Worm (Caenorhabditis elegans) whole organism, mixed stage, embryonic: ENCODE data around the gene osm-6.

Experiments used
- M03D4.4 ChIP-seq: sonication (generic microtip); optimal IDR thresholded peaks from 2 replicates; lab custom pipeline; 2017; ENCODE audit warnings: mild to moderate bottlenecking, missing genetic modification characterization, missing compliant biosample characterization
- blmp-1 ChIP-seq: fragments of 150-350 bp; optimal IDR thresholded peaks from 2 replicates; lab custom pipeline; 2014; ENCODE audit warnings: missing biosample characterization, missing genetic modification characterization
- ceh-43 ChIP-seq: fragments of 200-800 bp; sonication (Bioruptor generic); optimal IDR thresholded peaks from 2 replicates; lab custom pipeline; 2018; ENCODE audit warnings: mild to moderate bottlenecking, missing genetic modification characterization, moderate library complexity, missing compliant biosample characterization
- ceh-83 ChIP-seq: fragments of 200-800 bp; sonication (Bioruptor generic); optimal IDR thresholded peaks from 2 replicates; lab custom pipeline; 2018; ENCODE audit warnings: mild to moderate bottlenecking, missing genetic modification characterization, missing compliant biosample characterization
- cnd-1 ChIP-seq: fragments of 200-800 bp; sonication (Bioruptor generic); optimal IDR thresholded peaks from 2 replicates; lab custom pipeline; 2018; ENCODE audit warnings: mild to moderate bottlenecking, missing genetic modification characterization, missing compliant biosample characterization
- elt-1 ChIP-seq: sonication (generic microtip); optimal IDR thresholded peaks from 2 replicates; lab custom pipeline; 2017; ENCODE audit warnings: missing genetic modification characterization, mild to moderate bottlenecking, missing compliant biosample characterization, antibody characterized with exemption, moderate library complexity, borderline replicate concordance; ENCODE audit not compliant: insufficient read depth
- ham-2 ChIP-seq: fragments of 200-800 bp; sonication (Bioruptor generic); optimal IDR thresholded peaks from 2 replicates; lab custom pipeline; 2018; ENCODE audit warnings: mild to moderate bottlenecking, missing genetic modification characterization, missing compliant biosample characterization
- hlh-1 ChIP-seq: fragments of 150-350 bp; optimal IDR thresholded peaks from 2 replicates; lab custom pipeline; 2014; ENCODE audit warnings: missing biosample characterization, missing genetic modification reagents, missing genetic modification characterization
- lin-13 ChIP-seq: fragments of 150-350 bp; optimal IDR thresholded peaks from 2 replicates; lab custom pipeline; 2014; ENCODE audit warnings: missing biosample characterization, missing genetic modification characterization
- lin-32 ChIP-seq: fragments of 200-800 bp; sonication (Bioruptor generic); optimal IDR thresholded peaks from 2 replicates; lab custom pipeline; 2018; ENCODE audit warnings: mild to moderate bottlenecking, missing genetic modification characterization, missing compliant biosample characterization
- lsy-2 ChIP-seq: fragments of 150-350 bp; optimal IDR thresholded peaks from 2 replicates; lab custom pipeline; 2014; ENCODE audit warnings: missing biosample characterization, missing genetic modification characterization
- mab-5 ChIP-seq: fragments of 150-350 bp; optimal IDR thresholded peaks from 2 replicates; lab custom pipeline; 2014; ENCODE audit warnings: missing biosample characterization, missing genetic modification characterization
- mep-1 ChIP-seq: fragments of 150-350 bp; optimal IDR thresholded peaks from 2 replicates; lab custom pipeline; 2017; ENCODE audit warnings: missing biosample characterization, missing genetic modification reagents, missing genetic modification characterization, inconsistent platforms
- mls-2 ChIP-seq: sonication (generic microtip); optimal IDR thresholded peaks from 2 replicates; lab custom pipeline; 2016; ENCODE audit warnings: mild to moderate bottlenecking, missing genetic modification characterization, moderate library complexity, missing compliant biosample characterization
- nhr-2 ChIP-seq: fragments of 150-350 bp; optimal IDR thresholded peaks from 2 replicates; lab custom pipeline; 2014; ENCODE audit warnings: missing biosample characterization, missing genetic modification characterization
- nhr-237 ChIP-seq: fragments of 150-350 bp; optimal IDR thresholded peaks from 2 replicates; lab custom pipeline; 2014; ENCODE audit warnings: missing biosample characterization, missing genetic modification characterization
- nhr-28 ChIP-seq: fragments of 150-350 bp; optimal IDR thresholded peaks from 2 replicates; lab custom pipeline; 2014; ENCODE audit warnings: missing biosample characterization, missing genetic modification characterization
- nhr-76 ChIP-seq: sonication (generic microtip); optimal IDR thresholded peaks from 2 replicates; lab custom pipeline; 2017; ENCODE audit warnings: missing biosample characterization, missing genetic modification characterization
- pha-4 ChIP-seq: fragments of 150-350 bp; optimal IDR thresholded peaks from 2 replicates; lab custom pipeline; 2018; ENCODE audit warnings: missing biosample characterization, missing genetic modification reagents, missing genetic modification characterization
- sem-2 ChIP-seq: fragments of 200-800 bp; sonication (Bioruptor generic); optimal IDR thresholded peaks from 2 replicates; lab custom pipeline; 2018; ENCODE audit warnings: mild to moderate bottlenecking, missing genetic modification characterization, missing compliant biosample characterization
- snpc-4 ChIP-seq: fragments of 150-350 bp; optimal IDR thresholded peaks from 2 replicates; lab custom pipeline; 2014; ENCODE audit warnings: missing biosample characterization, missing genetic modification characterization
- tbx-8 ChIP-seq: fragments of 200-800 bp; sonication (Bioruptor generic); optimal IDR thresholded peaks from 2 replicates; lab custom pipeline; 2018; ENCODE audit warnings: mild to moderate bottlenecking, missing genetic modification characterization, moderate library complexity, missing compliant biosample characterization
- unc-120 ChIP-seq: sonication (generic microtip); optimal IDR thresholded peaks from 2 replicates; lab custom pipeline; 2017; ENCODE audit warnings: missing genetic modification characterization, missing compliant biosample characterization; ENCODE audit not compliant: poor library complexity, severe bottlenecking
- unc-39 ChIP-seq: fragments of 150-350 bp; optimal IDR thresholded peaks from 2 replicates; lab custom pipeline; 2014; ENCODE audit warnings: missing biosample characterization, missing genetic modification characterization
- unc-62 ChIP-seq: fragments of 150-350 bp; optimal IDR thresholded peaks from 2 replicates; lab custom pipeline; 2014; ENCODE audit warnings: missing biosample characterization, missing genetic modification reagents, missing genetic modification characterization
- zip-8 ChIP-seq: fragments of 150-350 bp; optimal IDR thresholded peaks from 2 replicates; lab custom pipeline; 2014; ENCODE audit warnings: missing biosample characterization, missing genetic modification characterization
- ztf-11 ChIP-seq: fragments of 150-350 bp; optimal IDR thresholded peaks from 2 replicates; lab custom pipeline; 2014; ENCODE audit warnings: missing biosample characterization, missing genetic modification characterization

The osm-6 gene

DNA sequence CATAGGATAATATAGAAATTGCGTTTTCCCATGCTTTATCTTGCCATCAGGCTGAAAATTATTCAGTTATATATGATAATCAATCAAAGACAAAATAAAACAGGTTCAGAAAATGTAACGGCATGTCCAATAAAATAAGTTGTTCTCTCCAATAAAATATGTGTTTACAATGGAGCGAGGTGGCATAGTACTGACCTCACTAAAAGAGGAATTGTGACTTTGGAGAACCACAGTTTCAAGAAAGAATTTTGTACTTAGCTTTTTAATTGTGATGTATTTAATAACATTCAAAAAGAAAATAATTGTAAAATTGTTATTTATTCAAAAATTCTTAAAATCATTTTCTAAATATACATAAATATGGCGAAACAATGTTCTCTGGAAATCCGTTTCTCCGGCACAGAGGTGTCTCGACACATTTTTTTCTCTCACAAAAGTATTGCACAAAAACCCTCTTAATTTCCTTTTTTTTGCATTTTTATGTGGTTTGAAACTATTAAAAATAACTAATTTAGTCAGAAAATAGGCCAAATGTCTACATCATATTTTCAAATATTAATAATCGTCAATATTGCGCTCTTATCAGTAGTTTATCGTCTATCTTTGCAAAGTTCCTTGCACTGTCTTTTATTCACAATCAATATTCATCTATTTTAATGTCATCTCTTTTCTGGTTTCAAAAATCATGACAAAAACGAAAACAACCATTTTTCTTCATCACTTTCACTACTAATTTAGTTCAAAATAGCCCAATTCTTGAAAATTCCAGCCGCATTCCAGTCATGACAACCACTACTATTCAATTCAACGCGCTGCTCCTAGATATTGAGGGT is 6.2 kb upstream of the osm-6 start, which contains the start of the genes aman-2 and F58H1.3 (continued):
- TF ChIP-seq ceh-43 (GFP tag; lab: Kevin White, UChicago) (peak; percentile 21), unc-39 (tag; lab: Kevin White, UChicago) (no peak), hlh-1 (tag; lab: Kevin White, UChicago) (no peak), nhr-28 (tag; lab: Kevin White, UChicago) (no peak), elt-1 (tag; lab: Kevin White, UChicago) (no peak), ceh-83 (no peak)

DNA sequence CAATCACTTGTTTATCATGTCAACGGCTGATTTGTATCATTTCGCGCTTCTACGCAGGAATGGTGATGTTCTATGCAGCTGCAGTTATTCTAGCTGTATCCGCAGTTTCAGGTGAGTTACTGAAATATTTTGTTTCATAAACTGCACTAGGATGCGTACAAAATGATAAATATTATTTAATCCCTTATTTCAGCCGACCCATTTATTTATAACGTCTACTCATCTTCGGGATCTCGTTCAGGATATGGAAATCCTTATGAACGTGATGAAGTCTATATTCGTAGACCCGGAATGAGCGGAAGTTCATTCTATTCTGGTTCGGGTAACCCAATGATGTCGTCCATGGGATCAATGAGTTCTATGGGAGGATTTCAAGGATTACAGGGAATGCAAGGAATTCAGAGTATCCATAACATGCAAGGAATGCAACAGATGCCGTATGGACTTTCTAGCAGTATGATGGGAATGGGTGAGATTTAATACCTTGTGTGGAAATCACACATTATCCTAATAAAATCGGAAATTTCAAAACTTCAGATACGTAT is 1.9 kb upstream of the osm-6 start, which contains the start of gene F58H1.2:
Gene F58H1.2, plus strand, starts transcription at position 51 of the 545 bp plus-strand sequence.
- TF ChIP-seq pha-4 (tag; lab: Kevin White, UChicago) (no peak), ceh-43 (GFP tag; lab: Kevin White, UChicago) (no peak), mab-5 (no peak), nhr-237 (tag; lab: Kevin White, UChicago) (no peak), blmp-1 (tag; lab: Kevin White, UChicago) (no peak), nhr-76 (no peak)
- TF ChIP-seq, all 35 proteins: peak for 0

DNA sequence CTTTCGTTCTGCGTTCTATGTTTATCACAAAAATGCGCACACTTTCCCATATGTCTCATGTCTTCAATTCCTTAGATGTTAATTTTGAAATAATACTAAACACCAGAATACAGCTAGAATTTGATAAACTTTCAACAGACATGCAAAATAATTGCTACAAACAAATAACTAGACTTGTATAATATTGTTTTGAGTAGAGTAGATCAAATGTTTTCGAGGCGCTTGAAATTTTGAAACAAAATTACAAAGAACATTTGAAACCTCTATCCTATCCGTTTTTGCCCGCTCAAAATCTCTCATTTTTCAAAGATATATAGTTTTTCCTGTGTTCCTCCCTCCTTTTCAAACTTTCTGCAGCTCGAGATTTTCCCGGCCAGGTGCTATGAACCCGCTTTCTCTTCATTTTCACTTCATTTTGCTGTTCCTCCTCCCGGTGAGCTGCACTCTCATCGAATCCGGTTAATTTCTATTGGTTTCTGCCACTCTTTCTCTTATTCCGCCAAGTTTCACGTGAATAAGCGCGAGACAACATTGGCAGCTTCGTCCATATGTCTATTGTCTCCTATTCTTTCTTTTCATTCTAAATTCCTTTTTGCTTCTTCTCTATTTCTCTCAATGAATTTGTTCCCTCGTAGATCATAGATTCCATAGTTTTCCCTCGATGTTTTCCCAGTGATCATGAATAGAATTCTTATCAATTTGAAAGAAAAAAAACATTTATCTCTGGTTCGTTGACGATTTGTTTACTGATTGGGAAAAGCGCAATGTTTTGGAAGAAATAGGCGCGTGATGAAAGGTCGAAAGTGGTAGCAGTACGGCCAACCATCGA is 5.3 kb downstream of the osm-6 start:
- peak; percentile 5 for TF ChIP-seq unc-62 (GFP tag; lab: Kevin White, UChicago)
- TF ChIP-seq ceh-83: no peak
- TF ChIP-seq nhr-28 (tag; lab: Kevin White, UChicago): no peak
- TF ChIP-seq pha-4 (tag; lab: Kevin White, UChicago): no peak
- TF ChIP-seq zip-8 (tag; lab: Kevin White, UChicago): no peak
- TF ChIP-seq M03D4.4 (tag; lab: Kevin White, UChicago): no peak
- TF ChIP-seq mab-5: no peak
- no peak for TF ChIP-seq tbx-8 (GFP tag; lab: Kevin White, UChicago)
- TF ChIP-seq cnd-1: no peak
- peak; percentile 60 for TF ChIP-seq hlh-1 (tag; lab: Kevin White, UChicago)
- TF ChIP-seq unc-120 (tag; lab: Kevin White, UChicago): peak; percentile 79
- TF ChIP-seq ham-2 (GFP tag; lab: Kevin White, UChicago): no peak
- no peak for TF ChIP-seq mls-2
- TF ChIP-seq mep-1 (tag; lab: Kevin White, UChicago): no peak

DNA sequence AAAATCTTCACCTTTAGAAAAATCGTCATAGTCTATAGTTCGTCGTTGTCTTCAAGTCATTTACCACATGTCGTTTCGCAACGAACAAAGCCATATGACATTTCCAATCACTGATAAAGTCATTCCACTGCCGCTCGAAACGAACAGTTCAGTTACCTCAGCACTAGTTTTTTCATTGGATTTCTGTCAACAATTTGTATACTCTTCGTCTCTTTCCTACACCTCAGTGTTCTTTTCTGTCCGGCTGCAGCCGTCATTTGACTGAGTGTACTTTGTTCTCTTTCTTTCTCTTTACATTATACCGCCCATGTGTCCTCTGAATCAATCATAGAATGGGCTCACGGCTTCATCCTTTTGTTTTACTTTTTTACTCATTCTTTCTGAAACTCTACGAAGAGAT is 6.0 kb downstream of the osm-6 start:
- TF ChIP-seq unc-120 (tag; lab: Kevin White, UChicago): no peak
- TF ChIP-seq nhr-2 (tag; lab: Kevin White, UChicago): no peak
- TF ChIP-seq ham-2 (GFP tag; lab: Kevin White, UChicago): no peak
- TF ChIP-seq ceh-83: no peak
- TF ChIP-seq unc-62 (GFP tag; lab: Kevin White, UChicago): peak; percentile 28
- TF ChIP-seq ztf-11 (tag; lab: Kevin White, UChicago): no peak

DNA sequence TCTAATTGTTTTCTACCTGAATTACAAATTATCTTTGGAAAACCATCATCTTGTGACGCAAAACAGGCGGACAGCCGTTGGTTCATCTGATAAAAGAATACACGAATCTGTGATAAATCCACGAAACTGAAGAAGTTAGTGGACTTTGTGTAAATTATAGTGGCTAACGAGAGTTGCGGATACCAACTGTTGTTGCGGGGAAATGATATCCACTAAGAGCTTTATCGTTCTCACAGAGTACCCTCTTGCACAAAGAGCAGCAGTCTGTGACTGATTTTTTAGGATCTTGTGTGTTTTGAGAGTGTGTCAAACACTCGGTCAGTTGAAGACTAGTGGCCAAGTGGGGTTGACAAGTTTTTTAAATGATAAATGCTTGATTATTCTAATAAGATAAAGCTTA is 7.6 kb downstream of the osm-6 start:
- TF ChIP-seq hlh-1 (tag; lab: Kevin White, UChicago) (peak; percentile 88), ceh-83 (no peak)

DNA sequence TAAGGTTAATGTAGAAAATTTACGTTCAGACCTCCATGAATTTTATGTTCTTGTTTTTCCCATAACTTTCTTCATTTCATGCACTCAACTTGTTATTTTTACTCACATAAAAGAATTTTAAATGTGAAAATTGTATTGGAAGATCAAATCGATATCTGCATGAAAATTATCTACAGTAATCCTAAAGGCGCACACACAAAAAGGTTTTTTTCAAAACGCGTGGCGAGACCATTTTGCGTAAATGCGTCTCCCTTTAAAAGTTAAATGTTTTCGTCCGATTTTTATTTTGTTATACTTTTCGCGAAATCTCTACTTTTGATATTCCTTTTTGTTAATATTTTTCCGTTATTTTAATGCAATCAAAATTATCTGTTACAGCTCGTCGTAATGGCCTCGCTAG is 10.1 kb downstream of the osm-6 start, which contains the start of gene R31.2:
Gene R31.2, plus strand, starts transcription at position 388 of the 400 bp plus-strand sequence.
- no peak for TF ChIP-seq ztf-11 (tag; lab: Kevin White, UChicago)
- no peak for TF ChIP-seq zip-8 (tag; lab: Kevin White, UChicago)
- TF ChIP-seq tbx-8 (GFP tag; lab: Kevin White, UChicago): no peak
- no peak for TF ChIP-seq pha-4 (tag; lab: Kevin White, UChicago)
- TF ChIP-seq lin-32: no peak
- no peak for TF ChIP-seq mab-5
- no peak for TF ChIP-seq lin-13
- TF ChIP-seq lsy-2 (tag; lab: Kevin White, UChicago): no peak
- no peak for TF ChIP-seq ceh-83
- TF ChIP-seq nhr-76: no peak
- no peak for TF ChIP-seq snpc-4 (tag; lab: Kevin White, UChicago)
- TF ChIP-seq ceh-43 (GFP tag; lab: Kevin White, UChicago): no peak
- no peak for TF ChIP-seq sem-2 (GFP tag; lab: Kevin White, UChicago)
- TF ChIP-seq unc-39 (tag; lab: Kevin White, UChicago): no peak
